Worm (Caenorhabditis elegans): ENCODE results near the gene Y66C5A.1.

Gene Y66C5A.1

DNA sequence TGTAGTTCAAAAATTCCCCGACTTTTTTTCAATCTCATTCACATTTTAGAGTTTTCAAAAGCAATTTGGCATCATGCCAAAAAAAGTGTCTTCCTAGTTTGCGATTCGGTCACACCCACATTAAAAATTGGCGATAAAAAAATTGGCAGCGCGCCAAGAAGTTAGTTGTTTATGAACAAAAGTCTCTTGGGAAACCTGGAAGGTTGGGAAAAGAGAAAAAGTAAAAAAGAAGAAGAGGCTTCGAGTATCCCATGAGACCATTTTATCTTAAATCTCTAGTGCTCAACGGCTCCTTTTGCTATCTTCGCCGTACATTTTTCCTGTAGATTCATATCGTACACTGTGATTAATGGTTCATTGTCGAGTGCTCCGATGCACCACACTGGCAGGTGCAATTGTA is 32.5 kb upstream of the Y66C5A.1 start:
- TF ChIP-seq W03F9.2 (tag; optimal IDR thresholded peaks at IDR 0.05) (no peak), dao-5 (tag; optimal IDR thresholded peaks at IDR 0.05) (no peak), him-1 (tag; optimal IDR thresholded peaks at IDR 0.05) (no peak)

DNA sequence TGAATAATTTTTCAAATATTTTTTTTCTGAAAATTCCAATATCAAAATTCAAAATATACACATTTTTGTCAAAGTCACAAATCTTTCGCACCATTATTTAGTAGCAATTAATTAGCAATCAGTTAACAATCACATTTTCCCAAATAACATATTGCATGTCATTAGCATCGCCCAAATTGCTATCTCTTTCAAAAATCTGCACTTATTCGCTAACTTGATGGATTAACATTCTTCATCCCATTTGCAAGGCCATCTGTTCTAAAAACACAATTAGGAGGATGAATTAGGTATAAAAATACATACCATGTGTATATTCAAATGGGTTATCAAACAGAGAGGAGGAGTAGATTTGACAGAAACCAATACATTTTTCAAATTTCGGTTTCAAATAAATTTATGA is 32.0 kb upstream of the Y66C5A.1 start:
- no peak for TF ChIP-seq him-1 (tag; optimal IDR thresholded peaks at IDR 0.05)
- no peak for TF ChIP-seq dao-5 (tag; optimal IDR thresholded peaks at IDR 0.05)
- no peak for TF ChIP-seq W03F9.2 (tag; optimal IDR thresholded peaks at IDR 0.05)

DNA sequence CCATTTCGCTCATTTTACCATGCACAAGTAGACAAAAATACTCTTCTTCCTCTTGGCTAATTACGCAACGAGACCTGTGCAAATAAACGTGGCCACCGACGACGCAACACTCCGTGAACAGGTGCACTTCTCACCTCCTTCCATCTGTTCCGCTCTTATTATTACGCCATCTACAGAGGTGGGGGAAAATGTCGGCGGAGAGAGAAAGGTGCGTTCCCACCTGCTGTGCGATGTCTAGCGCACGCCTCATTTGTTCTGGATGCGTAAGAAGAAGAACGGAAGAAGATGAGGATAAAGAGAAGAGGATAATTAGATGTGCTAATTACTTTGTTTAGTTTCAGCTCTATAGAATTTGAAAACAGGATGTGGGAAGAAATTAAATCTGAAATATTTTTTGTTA is 31.2 kb upstream of the Y66C5A.1 start:
- TF ChIP-seq him-1 (tag; optimal IDR thresholded peaks at IDR 0.05) (no peak), dao-5 (tag; optimal IDR thresholded peaks at IDR 0.05) (no peak), W03F9.2 (tag; optimal IDR thresholded peaks at IDR 0.05) (no peak)

DNA sequence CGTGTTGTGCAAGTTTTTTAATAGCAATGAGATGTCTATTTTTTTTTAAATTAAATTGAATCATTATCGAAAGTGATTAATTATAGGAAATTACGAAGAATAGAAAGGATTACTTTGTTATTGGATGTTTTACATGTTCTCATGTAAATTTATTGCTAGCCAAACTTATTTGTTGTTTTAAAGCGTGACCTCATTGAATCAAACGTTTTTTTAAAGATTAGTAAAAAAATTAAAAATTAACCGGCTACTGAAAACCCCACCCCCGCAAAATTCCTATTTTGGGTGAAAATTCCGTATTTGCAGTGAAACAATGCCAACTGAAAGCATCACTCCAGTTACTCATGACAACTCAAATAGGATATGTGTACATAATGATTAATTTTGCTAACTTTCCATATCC is 29.5 kb upstream of the Y66C5A.1 start, which contains the start of gene M163.8:
M163.8 (plus strand) TSS at position 301 of the 400 bp plus-strand sequence.
- TF ChIP-seq W03F9.2 (tag; optimal IDR thresholded peaks at IDR 0.05): no peak

- TF ChIP-seq dao-5 (tag; optimal IDR thresholded peaks at IDR 0.05) (no peak), W03F9.2 (tag; optimal IDR thresholded peaks at IDR 0.05) (no peak), him-1 (tag; optimal IDR thresholded peaks at IDR 0.05) (no peak)
These were observed 26.3 kb upstream of the Y66C5A.1 start for ce11 chrX:14481637-14482036.

- TF ChIP-seq W03F9.2 (tag; optimal IDR thresholded peaks at IDR 0.05) (peak; percentile 41), him-1 (tag; optimal IDR thresholded peaks at IDR 0.05) (peak; percentile 4), dao-5 (tag; optimal IDR thresholded peaks at IDR 0.05) (no peak)
These were observed 24.9 kb upstream of the Y66C5A.1 start, which contains the start of gene gfi-3 for ce11 chrX:14480248-14480647. Gene gfi-3 (plus strand): TSS chrX:14480572.

DNA sequence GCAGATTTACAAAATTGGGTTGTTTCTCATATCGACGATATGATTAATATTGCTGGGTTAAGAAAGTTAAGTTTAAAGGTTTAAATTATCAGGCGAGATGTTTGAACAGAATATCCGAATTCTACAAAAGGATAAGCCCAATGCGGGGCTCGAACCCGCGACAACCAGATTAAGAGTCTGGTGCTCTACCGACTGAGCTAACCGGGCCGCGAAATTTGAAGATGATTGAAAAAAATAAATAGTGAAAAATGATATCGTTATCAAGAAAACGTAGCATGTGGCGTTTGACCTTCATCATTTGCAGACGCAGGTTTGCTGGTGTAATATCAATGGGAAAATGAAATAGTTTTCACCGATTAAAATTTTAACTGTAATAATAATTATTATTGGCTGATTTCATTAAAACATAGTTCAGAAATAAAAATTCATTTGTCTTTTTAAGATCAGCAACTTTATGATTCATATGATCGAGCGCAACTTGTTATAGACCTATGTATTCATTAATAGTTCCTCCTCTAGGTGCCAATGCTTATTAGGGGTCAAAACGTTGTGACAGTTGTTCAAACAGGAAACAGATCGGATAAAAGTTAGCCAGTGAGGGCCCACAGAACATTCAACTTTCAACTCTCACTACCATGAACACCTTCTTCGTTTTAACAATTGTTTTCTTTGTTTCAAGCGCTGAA is 23.6 kb upstream of the Y66C5A.1 start, which contains the start of gene M163.11:
M163.11 (plus strand) TSS at position 636 of the 686 bp plus-strand sequence.
- TF ChIP-seq dao-5 (tag; optimal IDR thresholded peaks at IDR 0.05): peak; percentile 48
- TF ChIP-seq him-1 (tag; optimal IDR thresholded peaks at IDR 0.05): no peak
- TF ChIP-seq W03F9.2 (tag; optimal IDR thresholded peaks at IDR 0.05): no peak

DNA sequence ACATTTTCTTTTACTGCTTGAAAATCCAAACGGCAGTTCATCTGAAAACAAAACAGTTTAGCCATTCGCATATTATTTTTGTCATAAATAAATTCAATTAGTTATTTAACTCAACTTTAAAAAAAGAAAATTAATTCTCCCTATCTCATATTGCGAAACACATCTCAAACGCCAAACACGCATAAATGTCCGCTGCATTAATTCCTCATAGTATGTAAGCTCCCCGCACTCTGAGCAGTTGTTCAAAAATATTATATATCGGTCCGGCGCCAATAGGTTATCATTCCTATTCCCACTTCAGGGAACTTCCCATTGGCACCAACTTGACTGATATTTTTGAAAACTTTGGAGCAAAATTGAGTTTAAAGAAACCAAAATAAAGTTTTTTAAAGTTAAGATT is 22.9 kb upstream of the Y66C5A.1 start:
- TF ChIP-seq dao-5 (tag; optimal IDR thresholded peaks at IDR 0.05) (no peak), W03F9.2 (tag; optimal IDR thresholded peaks at IDR 0.05) (no peak), him-1 (tag; optimal IDR thresholded peaks at IDR 0.05) (no peak)

DNA sequence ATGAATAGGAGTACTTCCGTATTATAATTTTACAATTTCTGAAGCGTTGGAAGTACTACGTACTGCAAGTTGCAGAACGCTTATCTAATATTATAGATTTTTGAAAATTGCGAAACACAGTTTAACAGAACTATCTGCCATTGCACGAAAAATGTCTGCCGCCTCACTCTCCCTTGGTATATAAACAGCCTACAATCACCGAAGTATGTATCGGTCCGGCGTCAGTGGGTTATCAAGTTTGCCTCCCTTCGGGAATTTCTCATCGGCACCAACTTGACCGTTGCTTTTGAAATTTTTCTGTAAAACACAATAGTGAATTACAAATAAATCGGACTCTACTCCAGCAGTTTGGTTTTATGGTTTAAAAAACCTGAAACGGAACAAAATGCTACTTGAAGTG is 22.0 kb upstream of the Y66C5A.1 start:
- TF ChIP-seq dao-5 (tag; optimal IDR thresholded peaks at IDR 0.05): no peak

ce11 chrX:14476625-14477257 is 21.4 kb upstream of the Y66C5A.1 start:
- TF ChIP-seq W03F9.2 (tag; optimal IDR thresholded peaks at IDR 0.05) (peak; percentile 20), dao-5 (tag; optimal IDR thresholded peaks at IDR 0.05) (peak; percentile 4), him-1 (tag; optimal IDR thresholded peaks at IDR 0.05) (no peak)

DNA sequence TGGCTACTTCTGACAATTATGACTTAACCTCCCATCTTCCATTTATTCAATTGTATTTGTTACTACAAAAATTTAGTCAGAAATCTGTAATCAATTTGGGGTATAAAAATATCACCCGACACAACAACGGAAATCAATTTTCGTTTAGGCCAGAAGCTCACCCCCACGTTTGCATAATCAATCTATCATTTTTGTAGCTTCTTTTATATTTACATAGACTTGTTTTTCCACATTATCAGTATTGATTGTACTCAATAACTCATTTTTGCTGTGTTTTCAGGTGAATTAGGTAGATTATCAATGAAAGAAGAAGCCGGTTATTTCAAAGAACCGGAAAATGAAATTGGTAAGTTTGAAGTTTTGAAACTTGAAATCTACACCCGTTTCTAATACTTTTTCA is 18.4 kb upstream of the Y66C5A.1 start, which contains the start of gene M163.5:
M163.5 (plus strand) TSS at position 301 of the 400 bp plus-strand sequence.
- TF ChIP-seq him-1 (tag; optimal IDR thresholded peaks at IDR 0.05) (no peak), dao-5 (tag; optimal IDR thresholded peaks at IDR 0.05) (no peak), W03F9.2 (tag; optimal IDR thresholded peaks at IDR 0.05) (no peak)

DNA sequence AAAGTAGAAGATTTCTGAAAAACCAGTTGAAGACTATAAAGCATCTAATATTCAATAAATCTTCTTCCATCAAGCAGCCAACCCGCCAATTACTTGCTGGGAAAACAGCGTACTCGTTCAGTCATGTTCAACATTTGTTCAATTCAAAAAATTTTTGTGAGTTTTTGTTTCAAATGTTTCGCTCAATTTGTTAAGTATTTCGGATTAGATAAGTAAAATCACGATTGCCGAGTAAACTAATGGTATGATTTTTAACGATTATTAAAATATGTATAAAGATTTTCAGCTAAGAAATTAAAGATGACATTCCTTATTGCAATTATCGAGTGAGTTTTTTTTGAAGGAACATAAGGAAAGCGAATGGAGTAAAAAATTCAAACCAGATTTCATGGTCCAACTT is 15.4 kb upstream of the Y66C5A.1 start, which contains the start of gene M163.10:
M163.10 (plus strand) TSS at position 301 of the 400 bp plus-strand sequence.
- no peak for TF ChIP-seq him-1 (tag; optimal IDR thresholded peaks at IDR 0.05)
- no peak for TF ChIP-seq W03F9.2 (tag; optimal IDR thresholded peaks at IDR 0.05)
- TF ChIP-seq dao-5 (tag; optimal IDR thresholded peaks at IDR 0.05): no peak

- TF ChIP-seq dao-5 (tag; optimal IDR thresholded peaks at IDR 0.05) (no peak), W03F9.2 (tag; optimal IDR thresholded peaks at IDR 0.05) (no peak), him-1 (tag; optimal IDR thresholded peaks at IDR 0.05) (no peak)
These were observed 14.0 kb upstream of the Y66C5A.1 start, which contains the start of gene M163.9 for ce11 chrX:14469284-14469683. Gene M163.9 (plus strand): TSS chrX:14469584.

DNA sequence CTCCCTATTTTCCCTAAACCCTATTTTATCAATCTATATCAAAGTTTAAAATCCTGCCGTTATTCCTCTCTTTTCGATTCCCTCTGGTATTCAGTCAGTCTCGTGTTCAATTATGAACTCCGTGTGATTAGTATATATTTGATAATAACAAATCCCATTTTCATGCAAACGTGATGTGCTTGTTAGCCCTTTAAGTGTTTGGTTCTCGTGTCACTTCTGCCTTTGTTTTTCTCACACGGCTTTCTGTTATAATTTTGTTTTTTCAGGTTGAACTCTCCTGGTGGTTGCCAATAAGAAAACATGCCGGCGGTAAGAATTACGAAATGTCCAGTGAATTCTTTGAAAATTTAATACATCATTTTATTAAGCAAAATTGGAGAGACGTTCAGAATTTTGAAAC is 11.2 kb upstream of the Y66C5A.1 start, which contains the start of gene M163.21:
M163.21 (plus strand) TSS at position 301 of the 400 bp plus-strand sequence.
- no peak for TF ChIP-seq dao-5 (tag; optimal IDR thresholded peaks at IDR 0.05)
- no peak for TF ChIP-seq W03F9.2 (tag; optimal IDR thresholded peaks at IDR 0.05)
- no peak for TF ChIP-seq him-1 (tag; optimal IDR thresholded peaks at IDR 0.05)
